Worm (Caenorhabditis elegans) whole organism, L3 larva: ENCODE data around the gene C05C8.7.

Source experiments
- ama-1 ChIP-seq: fragments of 150-350 bp; optimal IDR thresholded peaks from 2 replicates; lab custom pipeline; 2018
- ceh-28 ChIP-seq: fragments of 150-350 bp; optimal IDR thresholded peaks from 2 replicates; lab custom pipeline; 2014; ENCODE audit warnings: missing biosample characterization, missing genetic modification reagents, missing genetic modification characterization
- ceh-82 ChIP-seq: fragments of 150-350 bp; optimal IDR thresholded peaks from 2 replicates; lab custom pipeline; 2014; ENCODE audit warnings: missing biosample characterization, missing genetic modification characterization
- ceh-9 ChIP-seq: sonication (generic microtip); optimal IDR thresholded peaks from 2 replicates; lab custom pipeline; 2018; ENCODE audit warnings: missing biosample characterization, missing genetic modification characterization
- egl-27 ChIP-seq: sonication (generic microtip); optimal IDR thresholded peaks from 4 replicates; lab custom pipeline; 2017; ENCODE audit warnings: missing biosample characterization, missing genetic modification reagents, missing genetic modification characterization
- elt-1 ChIP-seq: fragments of 150-350 bp; optimal IDR thresholded peaks from 2 replicates; lab custom pipeline; 2014; ENCODE audit warnings: missing biosample characterization, missing genetic modification characterization
- elt-2 ChIP-seq: sonication (generic microtip); optimal IDR thresholded peaks from 2 replicates; lab custom pipeline; 2016; ENCODE audit warnings: missing genetic modification reagents, mild to moderate bottlenecking, missing genetic modification characterization, missing compliant biosample characterization
- elt-3 ChIP-seq, 3 experiments: fragments of 150-350 bp in 1 of 3; sonication (generic microtip) in 2 of 3; optimal IDR thresholded peaks; 2 replicates in 2 of 3; 4 replicates in 1 of 3; lab custom pipeline; 2014 to 2017; ENCODE audit warnings: missing biosample characterization in 3 of 3, missing genetic modification characterization in 3 of 3
- eor-1 ChIP-seq, 2 experiments: fragments of 150-350 bp; optimal IDR thresholded peaks; 2 replicates each; lab custom pipeline; 2014 to 2018; ENCODE audit warnings: missing biosample characterization in 2 of 2, missing genetic modification characterization in 2 of 2
- fkh-10 ChIP-seq: sonication (generic microtip); optimal IDR thresholded peaks from 2 replicates; lab custom pipeline; 2017; ENCODE audit warnings: missing biosample characterization, missing genetic modification reagents, missing genetic modification characterization
- fkh-2 ChIP-seq: fragments of 150-350 bp; optimal IDR thresholded peaks from 2 replicates; lab custom pipeline; 2014; ENCODE audit warnings: missing biosample characterization, missing genetic modification reagents, missing genetic modification characterization
- fos-1 ChIP-seq: fragments of 150-350 bp; optimal IDR thresholded peaks from 2 replicates; lab custom pipeline; 2014; ENCODE audit warnings: missing biosample characterization, missing genetic modification characterization
- hmg-11 ChIP-seq: sonication (generic microtip); optimal IDR thresholded peaks from 2 replicates; lab custom pipeline; 2016; ENCODE audit warnings: missing genetic modification characterization, missing compliant biosample characterization
- jun-1 ChIP-seq: fragments of 150-350 bp; optimal IDR thresholded peaks from 2 replicates; lab custom pipeline; 2014; ENCODE audit warnings: missing biosample characterization, missing genetic modification reagents, missing genetic modification characterization
- lin-15B ChIP-seq: fragments of 150-350 bp; optimal IDR thresholded peaks from 2 replicates; lab custom pipeline; 2014; ENCODE audit warnings: missing biosample characterization, missing genetic modification characterization
- lsy-12 ChIP-seq: sonication (generic microtip); optimal IDR thresholded peaks from 2 replicates; lab custom pipeline; 2016; ENCODE audit warnings: mild to moderate bottlenecking, missing genetic modification characterization, missing compliant biosample characterization
- mdl-1 ChIP-seq: fragments of 150-350 bp; optimal IDR thresholded peaks from 2 replicates; lab custom pipeline; 2014; ENCODE audit warnings: missing biosample characterization, missing genetic modification characterization
- mml-1 ChIP-seq: fragments of 150-350 bp; sonication (generic microtip); optimal IDR thresholded peaks from 3 replicates; lab custom pipeline; 2014; ENCODE audit warnings: missing biosample characterization, missing genetic modification characterization
- nfya-1 ChIP-seq: sonication (generic microtip); optimal IDR thresholded peaks from 2 replicates; lab custom pipeline; 2017; ENCODE audit warnings: missing genetic modification characterization, mild to moderate bottlenecking, missing compliant biosample characterization, antibody characterized with exemption, moderate library complexity; ENCODE audit not compliant: insufficient read depth
- nhr-12 ChIP-seq: fragments of 150-350 bp; optimal IDR thresholded peaks from 2 replicates; lab custom pipeline; 2014; ENCODE audit warnings: missing biosample characterization, missing genetic modification characterization
- nhr-23 ChIP-seq: fragments of 150-350 bp; optimal IDR thresholded peaks from 2 replicates; lab custom pipeline; 2014; ENCODE audit warnings: missing biosample characterization, missing genetic modification reagents, missing genetic modification characterization
- nhr-237 ChIP-seq: fragments of 150-350 bp; optimal IDR thresholded peaks from 2 replicates; lab custom pipeline; 2014; ENCODE audit warnings: missing biosample characterization, missing genetic modification characterization
- nhr-25 ChIP-seq: sonication (generic microtip); optimal IDR thresholded peaks from 2 replicates; lab custom pipeline; 2017; ENCODE audit warnings: missing biosample characterization, missing genetic modification characterization
- nhr-43 ChIP-seq: sonication (generic microtip); optimal IDR thresholded peaks from 2 replicates; lab custom pipeline; 2016; ENCODE audit warnings: mild to moderate bottlenecking, missing genetic modification characterization, missing compliant biosample characterization; ENCODE audit not compliant: poor library complexity, severe bottlenecking
- nhr-67 ChIP-seq: fragments of 150-350 bp; optimal IDR thresholded peaks from 2 replicates; lab custom pipeline; 2014; ENCODE audit warnings: missing biosample characterization, missing genetic modification characterization
- pha-4 ChIP-seq: fragments of 150-350 bp; optimal IDR thresholded peaks from 2 replicates; lab custom pipeline; 2014; ENCODE audit warnings: missing biosample characterization, missing genetic modification reagents, missing genetic modification characterization
- pqm-1 ChIP-seq: fragments of 150-350 bp; optimal IDR thresholded peaks from 2 replicates; lab custom pipeline; 2017; ENCODE audit warnings: missing biosample characterization, missing genetic modification characterization, inconsistent platforms
- sea-2 ChIP-seq: fragments of 150-350 bp; sonication (generic microtip); optimal IDR thresholded peaks from 4 replicates; lab custom pipeline; 2014; ENCODE audit warnings: missing biosample characterization, missing genetic modification reagents, missing genetic modification characterization
- skn-1 ChIP-seq: fragments of 150-350 bp; optimal IDR thresholded peaks from 2 replicates; lab custom pipeline; 2014; ENCODE audit warnings: missing biosample characterization, missing genetic modification characterization
- snpc-4 ChIP-seq: fragments of 150-350 bp; optimal IDR thresholded peaks from 2 replicates; lab custom pipeline; 2014; ENCODE audit warnings: missing biosample characterization, missing genetic modification characterization
- tbx-2 ChIP-seq: sonication (generic microtip); optimal IDR thresholded peaks from 2 replicates; lab custom pipeline; 2016; ENCODE audit warnings: mild to moderate bottlenecking, missing genetic modification characterization, missing compliant biosample characterization
- unc-39 ChIP-seq: sonication (generic microtip); optimal IDR thresholded peaks from 4 replicates; lab custom pipeline; 2017; ENCODE audit warnings: missing biosample characterization, missing genetic modification characterization
- unc-62 ChIP-seq: fragments of 150-350 bp; sonication (generic microtip); optimal IDR thresholded peaks from 4 replicates; lab custom pipeline; 2014; ENCODE audit warnings: missing biosample characterization, missing genetic modification reagents, missing genetic modification characterization
- zag-1 ChIP-seq: fragments of 150-350 bp; optimal IDR thresholded peaks from 2 replicates; lab custom pipeline; 2014; ENCODE audit warnings: missing biosample characterization, missing genetic modification characterization
- ztf-11 ChIP-seq: fragments of 150-350 bp; optimal IDR thresholded peaks from 2 replicates; lab custom pipeline; 2014; ENCODE audit warnings: missing biosample characterization, missing genetic modification characterization
- ztf-4 ChIP-seq: fragments of 150-350 bp; optimal IDR thresholded peaks from 2 replicates; lab custom pipeline; 2014; ENCODE audit warnings: missing biosample characterization, missing genetic modification characterization

The C05C8.7 gene

DNA sequence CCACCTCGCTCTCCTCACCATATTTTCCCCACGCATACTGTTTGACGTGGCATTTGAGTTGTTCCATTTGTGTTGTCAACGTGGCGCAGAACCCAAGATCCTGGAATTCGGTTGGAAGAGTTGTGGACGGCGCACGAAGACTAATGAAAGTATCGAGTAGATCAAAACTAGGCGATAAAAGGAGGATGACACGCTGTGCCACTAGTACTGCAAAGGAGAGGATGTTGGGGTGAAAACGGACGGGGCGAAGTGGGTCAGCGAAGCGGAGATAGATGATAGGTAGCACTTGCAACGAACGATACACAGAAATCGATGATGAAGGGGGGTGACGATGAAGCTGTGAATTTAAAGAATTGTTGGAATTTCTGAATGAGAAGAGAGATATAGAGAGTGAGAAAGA is at the start of gene C05C8.7:
C05C8.7 (minus strand) TSS at position 100 of the 400 bp plus-strand sequence.
- TF ChIP-seq ceh-9 (tag; lab: Kevin White, UChicago) (no peak), nhr-237 (tag; lab: Kevin White, UChicago) (no peak), nhr-23 (tag; lab: Kevin White, UChicago) (peak; percentile 55), ceh-82 (tag; lab: Kevin White, UChicago) (no peak)

ce11 chrV:7295270-7295669 is 48.4 kb upstream of the C05C8.7 start, which contains the start of gene F07G11.4:
F07G11.4 (minus strand) TSS chrV:7295370.
- TF ChIP-seq nhr-43 (tag; lab: Kevin White, UChicago): no peak
- TF ChIP-seq unc-39 (tag; lab: Kevin White, UChicago): no peak
- no peak for TF ChIP-seq nfya-1 (tag; lab: Kevin White, UChicago)
- TF ChIP-seq elt-3 (tag; optimal IDR thresholded peaks at IDR 0.05; lab: Kevin White, UChicago): no peak
- TF ChIP-seq ceh-28 (tag; lab: Kevin White, UChicago): no peak
- no peak for TF ChIP-seq egl-27
- no peak for TF ChIP-seq nhr-23 (tag; lab: Kevin White, UChicago)
- TF ChIP-seq pqm-1 (tag; lab: Kevin White, UChicago): no peak
- TF ChIP-seq tbx-2 (tag; lab: Kevin White, UChicago): no peak
- TF ChIP-seq unc-62: no peak
- TF ChIP-seq nhr-67 (tag; lab: Kevin White, UChicago): no peak
- TF ChIP-seq hmg-11 (tag; lab: Kevin White, UChicago): no peak
- no peak for TF ChIP-seq mdl-1
- TF ChIP-seq ztf-4 (tag; lab: Kevin White, UChicago): no peak
- no peak for TF ChIP-seq mml-1
- no peak for TF ChIP-seq fos-1 (tag; lab: Kevin White, UChicago)
- TF ChIP-seq jun-1 (tag; lab: Kevin White, UChicago): no peak
- TF ChIP-seq snpc-4: no peak

- TF ChIP-seq unc-62: no peak
- TF ChIP-seq nhr-25 (tag; lab: Kevin White, UChicago): no peak
- TF ChIP-seq zag-1 (tag; lab: Kevin White, UChicago): no peak
Measured at ce11 chrV:7288699-7289098, 41.8 kb upstream of the C05C8.7 start, which contains the start of gene C13A2.1. C13A2.1 (plus strand) TSS chrV:7288999.

ce11 chrV:7282037-7282436 is 35.2 kb upstream of the C05C8.7 start, which contains the start of gene C13A2.3:
C13A2.3 (plus strand) TSS chrV:7282337.
- TF ChIP-seq unc-39 (tag; lab: Kevin White, UChicago) (no peak), ztf-11 (no peak), nhr-43 (tag; lab: Kevin White, UChicago) (no peak), nhr-25 (tag; lab: Kevin White, UChicago) (no peak), sea-2 (GFP tag; lab: Kevin White, UChicago) (no peak), lsy-12 (tag; lab: Kevin White, UChicago) (no peak), pqm-1 (tag; lab: Kevin White, UChicago) (no peak), egl-27 (no peak), nhr-67 (tag; lab: Kevin White, UChicago) (no peak), ama-1 (lab: Kevin White, UChicago) (no peak), nhr-12 (tag; lab: Kevin White, UChicago) (no peak), fkh-2 (no peak)
- TF ChIP-seq, all 47 proteins: peak for 0

- TF ChIP-seq pha-4 (tag; lab: Kevin White, UChicago) (no peak), lsy-12 (tag; lab: Kevin White, UChicago) (no peak), elt-3 (tag; optimal IDR thresholded peaks at IDR 0.05; lab: Kevin White, UChicago) (no peak), fkh-10 (GFP tag; lab: Kevin White, UChicago) (no peak), nhr-25 (tag; lab: Kevin White, UChicago) (no peak), ztf-11 (no peak), snpc-4 (no peak)
Measured at ce11 chrV:7279090-7279489, 32.2 kb upstream of the C05C8.7 start, which contains the start of gene C13A2.4. C13A2.4 (plus strand) TSS chrV:7279390.

ce11 chrV:7275491-7275890 is 28.6 kb upstream of the C05C8.7 start, which contains the start of gene C13A2.5:
C13A2.5 (plus strand) TSS chrV:7275791.
- TF ChIP-seq hmg-11 (tag; lab: Kevin White, UChicago): no peak
- TF ChIP-seq nfya-1 (tag; lab: Kevin White, UChicago): no peak
- TF ChIP-seq fos-1 (tag; lab: Kevin White, UChicago): no peak
- TF ChIP-seq skn-1 (tag; lab: Kevin White, UChicago): no peak
- TF ChIP-seq ceh-82 (tag; lab: Kevin White, UChicago): no peak
- no peak for TF ChIP-seq ztf-4 (tag; lab: Kevin White, UChicago)
- no peak for TF ChIP-seq lin-15B
- no peak for TF ChIP-seq eor-1 (tag; optimal IDR thresholded peaks at IDR 0.05; lab: Kevin White, UChicago)
- no peak for TF ChIP-seq elt-2 (tag; lab: Kevin White, UChicago)
- no peak for TF ChIP-seq unc-39 (tag; lab: Kevin White, UChicago)
- no peak for TF ChIP-seq elt-1 (tag; lab: Kevin White, UChicago)
